Fruit fly (Drosophila melanogaster): ENCODE data around the gene CG46025.

The CG46025 gene

DNA sequence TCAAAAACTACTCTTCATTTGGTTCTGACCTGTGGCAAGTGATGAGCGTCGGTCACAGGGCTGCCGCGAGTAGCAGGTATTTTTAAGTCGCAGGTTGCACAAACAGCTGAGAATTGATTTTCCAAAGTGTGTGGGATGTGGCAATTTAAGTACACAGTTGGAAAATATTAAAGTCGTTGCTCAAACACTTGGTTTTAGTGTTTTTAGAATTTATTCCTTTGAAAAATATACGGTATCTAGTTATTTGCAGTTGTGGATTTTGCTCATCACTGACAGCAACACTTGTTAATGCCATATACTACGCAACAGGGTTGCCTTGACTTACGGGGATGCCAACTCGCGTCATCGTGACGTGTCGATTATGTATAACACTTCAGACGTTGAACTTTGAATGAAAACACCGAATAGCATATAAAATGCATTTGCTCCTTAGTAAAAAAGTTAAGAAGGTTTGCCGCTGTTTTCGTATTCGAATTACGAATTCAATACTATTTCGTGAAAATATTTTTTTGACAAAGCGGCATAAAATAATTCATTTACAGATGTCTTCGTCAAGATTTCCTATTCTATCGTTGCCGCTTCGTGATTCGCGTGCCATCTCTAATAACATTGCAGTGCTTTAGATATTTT is 45.9 kb downstream of the CG46025 start, which contains the start of the genes Herp and r2d2 (continued):
- TF ChIP-seq lmd (GFP tag; IDR thresholded peaks at IDR 0.05), result peak; percentile 90
- peak; percentile 90 for TF ChIP-seq CG4404 (GFP tag; IDR thresholded peaks at IDR 0.05)
- peak; percentile 70 for TF ChIP-seq seq (GFP tag; IDR thresholded peaks at IDR 0.05)
- TF ChIP-seq CG13123 (GFP tag; optimal IDR thresholded peaks at IDR 0.05), result peak; percentile 76
- TF ChIP-seq Oaz (GFP tag; IDR thresholded peaks at IDR 0.05), result peak; percentile 79
- peak; percentile 61 for TF ChIP-seq ftz-f1 (GFP tag; optimal IDR thresholded peaks at IDR 0.05)
- peak; percentile 79 for TF ChIP-seq gsb-n (tag; optimal IDR thresholded peaks at IDR 0.05)
- peak; percentile 92 for TF ChIP-seq Atf6 (GFP tag; IDR thresholded peaks at IDR 0.05)
- peak; percentile 80 for TF ChIP-seq odd (GFP tag; optimal IDR thresholded peaks at IDR 0.05)
- peak; percentile 84 for TF ChIP-seq klu (GFP tag; IDR thresholded peaks at IDR 0.05)
- TF ChIP-seq Abd-B (GFP tag; optimal IDR thresholded peaks at IDR 0.05), result peak; percentile 93
- peak; percentile 86 for TF ChIP-seq Sry-δ (GFP tag; optimal IDR thresholded peaks at IDR 0.05)
- TF ChIP-seq CG10366 (GFP tag; IDR thresholded peaks at IDR 0.05), result peak; percentile 74
- TF ChIP-seq CG4328 (GFP tag; optimal IDR thresholded peaks at IDR 0.05), result peak; percentile 92
- peak; percentile 76 for TF ChIP-seq CG15011 (GFP tag; optimal IDR thresholded peaks at IDR 0.05)
- peak; percentile 88 for TF ChIP-seq NfI (GFP tag; optimal IDR thresholded peaks at IDR 0.05)
- TF ChIP-seq CG7786 (GFP tag; optimal IDR thresholded peaks at IDR 0.05), result peak; percentile 95
- TF ChIP-seq wdn (GFP tag; IDR thresholded peaks at IDR 0.05), result peak; percentile 80; the same call in 1 of the 2 replicates
- peak; percentile 52 for TF ChIP-seq CG1529 (GFP tag; optimal IDR thresholded peaks at IDR 0.05)
- TF ChIP-seq CG15514 (GFP tag; optimal IDR thresholded peaks at IDR 0.05), result peak; percentile 88
- TF ChIP-seq Xrp1 (GFP tag; IDR thresholded peaks at IDR 0.05), result peak; percentile 90
- TF ChIP-seq Awh (GFP tag; IDR thresholded peaks at IDR 0.05), result peak; percentile 79; the same call in 1 of the 2 replicates
- TF ChIP-seq CG17829 (tag; optimal IDR thresholded peaks at IDR 0.05), result peak; percentile 89
- TF ChIP-seq ken (GFP tag; IDR thresholded peaks at IDR 0.05), result peak; percentile 88
- TF ChIP-seq chm (GFP tag; IDR thresholded peaks at IDR 0.05), result peak; percentile 77
- TF ChIP-seq Bdp1 (GFP tag; optimal IDR thresholded peaks at IDR 0.05), result peak; percentile 68
- TF ChIP-seq Hsf (GFP tag; optimal IDR thresholded peaks at IDR 0.05), result peak; percentile 93
- TF ChIP-seq br (optimal IDR thresholded peaks at IDR 0.05), result no peak
- peak; percentile 78 for TF ChIP-seq YL-1 (GFP tag; optimal IDR thresholded peaks at IDR 0.05)
- peak; percentile 81 for TF ChIP-seq CG14050 (GFP tag; IDR thresholded peaks at IDR 0.05)
- TF ChIP-seq MESR4 (GFP tag; optimal IDR thresholded peaks at IDR 0.05), result peak; percentile 3
- TF ChIP-seq CG13775 (GFP tag; optimal IDR thresholded peaks at IDR 0.05), result peak; percentile 93
- TF ChIP-seq D19A (tag; optimal IDR thresholded peaks at IDR 0.05), result peak; percentile 83
- TF ChIP-seq Fer2 (tag; optimal IDR thresholded peaks at IDR 0.05), result peak; percentile 87
- 0 out of 3 replicates have a peak, but pooled peaks have one; percentile 26 for TF ChIP-seq hb (GFP tag; IDR thresholded peaks at IDR 0.05; ENCODE audit: partially characterized antibody)
- TF ChIP-seq eve (GFP tag; optimal IDR thresholded peaks at IDR 0.05), result peak in 1 of 2 experiments; percentile 88
- TF ChIP-seq Ets65A (GFP tag), result peak; percentile 99
- TF ChIP-seq Kr (GFP tag; optimal IDR thresholded peaks at IDR 0.05), result no peak
- peak; percentile 64 for TF ChIP-seq CG2875 (GFP tag; optimal IDR thresholded peaks at IDR 0.05)
- peak; percentile 65 for TF ChIP-seq exex (tag; optimal IDR thresholded peaks at IDR 0.05)
- TF ChIP-seq Dp (GFP tag; optimal IDR thresholded peaks at IDR 0.05), result peak; percentile 12
- peak; percentile 93 for TF ChIP-seq maf-S (GFP tag; optimal IDR thresholded peaks at IDR 0.05)
- TF ChIP-seq h (optimal IDR thresholded peaks at IDR 0.05), result no peak
- TF ChIP-seq CG4854 (GFP tag; optimal IDR thresholded peaks at IDR 0.05), result peak; percentile 73
- peak; percentile 75 for TF ChIP-seq sqz (GFP tag; optimal IDR thresholded peaks at IDR 0.05)
- peak; percentile 64 for TF ChIP-seq Adf1 (GFP tag; IDR thresholded peaks at IDR 0.05)
- TF ChIP-seq Fer3 (tag; optimal IDR thresholded peaks at IDR 0.05), result peak; percentile 89
- peak; percentile 90 to 93 for TF ChIP-seq chif (GFP tag; optimal IDR thresholded peaks at IDR 0.05)
- peak; percentile 67 for TF ChIP-seq ro (GFP tag; IDR thresholded peaks at IDR 0.05)
- TF ChIP-seq CG12391 (tag; optimal IDR thresholded peaks at IDR 0.05), result peak; percentile 90
- TF ChIP-seq CG9797 (GFP tag; optimal IDR thresholded peaks at IDR 0.05), result peak; percentile 60

Measured in whole organism, embryonic.